Worm (Caenorhabditis elegans): Measurements from ENCODE around the gene K10H10.12.

The K10H10.12 gene

DNA sequence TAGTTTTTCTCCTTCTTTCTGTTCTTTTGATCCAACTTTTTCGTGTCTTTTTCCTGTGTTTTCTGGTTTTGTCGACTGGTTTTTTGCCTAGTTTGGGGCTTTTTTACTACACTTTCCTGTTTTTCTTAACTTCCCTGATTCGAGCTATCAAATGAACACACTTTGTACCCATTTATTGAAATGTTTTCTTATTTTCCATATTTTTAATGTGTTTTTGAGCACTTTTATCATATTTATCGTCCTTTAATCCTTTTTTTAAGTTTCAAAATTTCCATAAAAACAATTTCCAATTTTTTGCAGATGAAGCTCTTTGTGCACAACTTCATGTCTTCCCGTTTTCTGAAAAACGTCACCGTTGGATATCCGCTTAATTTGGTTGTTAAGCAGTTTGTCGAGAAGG lies 27.9 kb upstream of the K10H10.12 start, which contains the start of gene C04H5.1:
C04H5.1 (plus strand) TSS at position 301 of the 400 bp plus-strand sequence.
- TF ChIP-seq aha-1 (tag) (peak; percentile 40), cey-2 (tag; optimal IDR thresholded peaks at IDR 0.05; ENCODE audit: borderline replicate concordance, insufficient read depth) (no peak), lin-15B (tag; optimal IDR thresholded peaks at IDR 0.05) (no peak)

DNA sequence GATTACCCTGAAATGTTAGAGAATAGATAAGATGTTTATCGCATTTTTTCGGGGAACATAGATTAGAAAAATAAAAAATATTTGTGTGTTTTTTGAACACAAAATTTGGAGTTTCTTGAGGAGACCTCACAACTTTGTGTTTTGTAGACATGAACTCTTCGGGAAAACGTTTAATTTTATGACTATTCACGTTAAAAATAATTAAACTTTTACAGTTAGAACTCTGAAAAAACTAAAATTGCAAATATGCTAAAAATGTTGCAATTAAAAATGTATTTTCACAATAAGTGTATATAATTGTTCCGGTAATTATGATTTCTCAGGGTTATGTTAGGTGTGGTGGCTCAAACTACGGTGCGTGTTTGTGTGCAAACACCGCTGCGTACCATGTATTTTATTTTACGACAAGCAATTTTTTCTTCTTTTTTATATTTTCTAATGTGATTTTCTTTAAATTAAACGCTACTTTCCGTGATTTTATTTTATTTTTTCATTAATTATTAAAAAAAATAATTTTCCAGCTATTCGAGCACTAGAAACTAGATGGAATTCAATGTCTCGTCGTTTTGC lies 22.2 kb upstream of the K10H10.12 start, which contains the start of the genes F57C2.5 and spat-1:
F57C2.5 (minus strand) TSS at position 7 of the 570 bp plus-strand sequence.
spat-1 (plus strand) TSS at position 520 of the 570 bp plus-strand sequence.
- peak; percentile 28 for TF ChIP-seq hlh-11 (tag; optimal IDR thresholded peaks at IDR 0.05)
- peak; percentile 22 for TF ChIP-seq F37D6.2 (tag; optimal IDR thresholded peaks at IDR 0.05)
- peak; percentile 58 for TF ChIP-seq dve-1 (tag; optimal IDR thresholded peaks at IDR 0.05; ENCODE audit: insufficient read depth)
- TF ChIP-seq ZK546.5 (tag; optimal IDR thresholded peaks at IDR 0.05), result no peak
- TF ChIP-seq dpl-1 (GFP tag; optimal IDR thresholded peaks at IDR 0.05), result peak; percentile 61
- TF ChIP-seq pqm-1 (tag; optimal IDR thresholded peaks at IDR 0.05), result peak; percentile 55
- TF ChIP-seq hmg-1.1 (GFP tag; IDR thresholded peaks at IDR 0.05), result peak; percentile 53; the same call in 1 of the 2 replicates
- TF ChIP-seq zag-1 (tag; optimal IDR thresholded peaks at IDR 0.05), result no peak
- no peak for TF ChIP-seq nhr-76 (tag; optimal IDR thresholded peaks at IDR 0.05)
- no peak for TF ChIP-seq ztf-11 (tag; optimal IDR thresholded peaks at IDR 0.05)
- no peak for TF ChIP-seq dmd-9 (GFP tag; IDR thresholded peaks at IDR 0.05)
- peak; percentile 94 for TF ChIP-seq nhr-77 (tag; optimal IDR thresholded peaks at IDR 0.05)
- TF ChIP-seq lsy-2 (tag; optimal IDR thresholded peaks at IDR 0.05), result peak; percentile 86 to 98
- TF ChIP-seq F49E8.2 (tag; optimal IDR thresholded peaks at IDR 0.05; ENCODE audit: borderline replicate concordance), result no peak
- TF ChIP-seq egl-43 (GFP tag; IDR thresholded peaks at IDR 0.05), result no peak
- peak in 1 of 2 experiments; percentile 73 for TF ChIP-seq unc-62 (GFP tag; optimal IDR thresholded peaks at IDR 0.05 in 1 of 2)
- TF ChIP-seq unc-62 (tag; optimal IDR thresholded peaks at IDR 0.05), result no peak
- peak; percentile 45 for TF ChIP-seq nhr-11 (tag; optimal IDR thresholded peaks at IDR 0.05)
- peak; percentile 87 for TF ChIP-seq mes-2 (tag; optimal IDR thresholded peaks at IDR 0.05; ENCODE audit: poor library complexity, severe bottlenecking)
- no peak for TF ChIP-seq daf-12 (tag; optimal IDR thresholded peaks at IDR 0.05)
- no peak for TF ChIP-seq nhr-41 (GFP tag; IDR thresholded peaks at IDR 0.05)
- TF ChIP-seq ceh-20 (GFP tag; IDR thresholded peaks at IDR 0.05), result 0 out of 2 replicates have a peak, but pooled peaks have one; percentile 16
- TF ChIP-seq rbr-2 (tag; optimal IDR thresholded peaks at IDR 0.05), result peak; percentile 63
- peak; percentile 26 for TF ChIP-seq hlh-30 (tag; optimal IDR thresholded peaks at IDR 0.05; ENCODE audit: insufficient read depth)
- peak; percentile 75 for TF ChIP-seq mep-1 (tag; optimal IDR thresholded peaks at IDR 0.05)
- peak; percentile 29 for TF ChIP-seq ztf-7 (tag; optimal IDR thresholded peaks at IDR 0.05)
- peak; percentile 10; the same call in 1 of the 2 replicates for TF ChIP-seq pha-4 (GFP tag; IDR thresholded peaks at IDR 0.05)
- peak; percentile 49 for TF ChIP-seq pha-4 (tag; optimal IDR thresholded peaks at IDR 0.05)
- TF ChIP-seq tra-1 (GFP tag; IDR thresholded peaks at IDR 0.05), result no peak
- TF ChIP-seq nhr-6 (tag; optimal IDR thresholded peaks at IDR 0.05), result peak; percentile 29
- TF ChIP-seq nhr-28 (tag; optimal IDR thresholded peaks at IDR 0.05), result peak; percentile 48
- peak; percentile 54 for TF ChIP-seq lin-38 (GFP tag; IDR thresholded peaks at IDR 0.05)
- TF ChIP-seq ceh-44 (GFP tag; IDR thresholded peaks at IDR 0.05), result peak; percentile 59; the same call in 1 of the 2 replicates
- TF ChIP-seq spr-1 (tag; optimal IDR thresholded peaks at IDR 0.05), result peak; percentile 36
- TF ChIP-seq snpc-1.2 (GFP tag; IDR thresholded peaks at IDR 0.05), result no peak
- TF ChIP-seq unc-130 (GFP tag; optimal IDR thresholded peaks at IDR 0.05), result peak; percentile 88
- no peak for TF ChIP-seq sdz-12 (GFP tag; optimal IDR thresholded peaks at IDR 0.05)
- peak; percentile 59; the same call in 1 of the 2 replicates for TF ChIP-seq vab-7 (GFP tag; IDR thresholded peaks at IDR 0.05)
- TF ChIP-seq daf-16 (GFP tag; optimal IDR thresholded peaks at IDR 0.05), result no peak
- TF ChIP-seq daf-16 (tag; optimal IDR thresholded peaks at IDR 0.05), result peak; percentile 90
- no peak for TF ChIP-seq ceh-82 (tag; optimal IDR thresholded peaks at IDR 0.05)
- no peak for TF ChIP-seq nhr-237 (tag; optimal IDR thresholded peaks at IDR 0.05)
- peak in 1 of 2 experiments; percentile 86 for TF ChIP-seq hif-1 (tag; optimal IDR thresholded peaks at IDR 0.05)
- TF ChIP-seq ces-1 (GFP tag; optimal IDR thresholded peaks at IDR 0.05), result no peak
- no peak for TF ChIP-seq unc-39 (tag; optimal IDR thresholded peaks at IDR 0.05)
